Worm (Caenorhabditis elegans) whole organism, midembryonic: ENCODE measurements around the gene ZK813.1.
A peak's percentile ranks its signal among the peaks of the same experiment; 100 is the strongest.

Experiments used
- T22C8.4 ChIP-seq: fragments of 200-800 bp; sonication (Bioruptor generic); IDR thresholded peaks from 2 replicates; pipeline ENCODE4 v1.3.6; 2022; ENCODE audit warnings: missing genetic modification characterization, missing compliant biosample characterization
- cog-1 ChIP-seq: sonication (generic microtip); optimal IDR thresholded peaks from 2 replicates; lab custom pipeline; 2016; ENCODE audit warnings: missing genetic modification characterization, missing compliant biosample characterization
- flt-1 ChIP-seq: fragments of 200-800 bp; sonication (Bioruptor generic); IDR thresholded peaks from 2 replicates; pipeline ENCODE4 v1.3.6; 2022; ENCODE audit warnings: missing genetic modification characterization, missing compliant biosample characterization
- klf-2 ChIP-seq: fragments of 200-800 bp; sonication (Bioruptor generic); conservative IDR thresholded peaks from 2 replicates; pipeline ENCODE4 v1.3.6; 2022; ENCODE audit warnings: missing genetic modification reagents, missing genetic modification characterization, missing compliant biosample characterization
- med-1 ChIP-seq: sonication (generic microtip); optimal IDR thresholded peaks from 2 replicates; lab custom pipeline; 2017; ENCODE audit warnings: missing genetic modification characterization, mild to moderate bottlenecking, missing compliant biosample characterization, antibody characterized with exemption, missing genetic modification reagents; ENCODE audit not compliant: insufficient read depth
- ref-1 ChIP-seq: fragments of 200-800 bp; sonication (Bioruptor generic); conservative IDR thresholded peaks from 2 replicates; pipeline ENCODE4 v1.3.6; 2022; ENCODE audit warnings: missing genetic modification reagents, missing genetic modification characterization, missing compliant biosample characterization
- tab-1 ChIP-seq: fragments of 200-800 bp; sonication (Bioruptor generic); IDR thresholded peaks from 2 replicates; pipeline ENCODE4 v1.3.6; 2022; ENCODE audit warnings: missing genetic modification characterization, missing compliant biosample characterization
- ztf-23 ChIP-seq: fragments of 200-800 bp; sonication (Bioruptor generic); IDR thresholded peaks from 2 replicates; pipeline ENCODE4 v1.3.6; 2022; ENCODE audit warnings: missing genetic modification reagents, missing genetic modification characterization, missing compliant biosample characterization
- ztf-29 ChIP-seq: fragments of 200-800 bp; sonication (Bioruptor generic); IDR thresholded peaks from 2 replicates; pipeline ENCODE4 v1.3.6; 2022; ENCODE audit warnings: missing genetic modification reagents, missing genetic modification characterization, missing compliant biosample characterization

ZK813.1 gene

DNA sequence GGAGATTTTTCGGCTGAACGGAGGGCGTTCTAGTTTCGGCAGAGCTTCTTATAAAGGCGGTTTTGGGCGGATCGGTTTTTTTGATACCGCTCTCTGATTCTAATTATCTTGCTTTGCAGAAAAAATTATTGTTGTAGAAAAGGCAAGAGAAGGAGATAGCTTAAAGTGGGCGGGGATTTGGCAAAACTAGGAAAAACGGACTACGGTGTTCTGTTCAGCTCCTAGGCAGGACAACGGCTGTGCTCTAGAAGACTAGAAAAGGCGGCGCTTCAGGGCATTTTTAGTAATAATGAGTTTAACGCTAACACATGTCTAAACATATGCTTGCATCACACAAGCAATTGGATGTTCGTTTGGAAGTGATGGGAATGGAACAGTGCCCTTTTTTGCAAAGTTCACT, 27.0 kb upstream of the ZK813.1 start, which contains the start of gene C04F6.7:
C04F6.7 (minus strand) TSS at position 101 of the 400 bp plus-strand sequence.
- TF ChIP-seq cog-1 (tag; lab: Kevin White, UChicago) (no peak), ztf-23 (no peak), ref-1 (no peak), T22C8.4 (GFP tag; lab: Robert Waterston, UW) (no peak), flt-1 (no peak), med-1 (no peak), tab-1 (GFP tag; lab: Robert Waterston, UW) (no peak), ztf-29 (GFP tag; lab: Robert Waterston, UW) (no peak), klf-2 (GFP tag; lab: Robert Waterston, UW) (no peak)

DNA sequence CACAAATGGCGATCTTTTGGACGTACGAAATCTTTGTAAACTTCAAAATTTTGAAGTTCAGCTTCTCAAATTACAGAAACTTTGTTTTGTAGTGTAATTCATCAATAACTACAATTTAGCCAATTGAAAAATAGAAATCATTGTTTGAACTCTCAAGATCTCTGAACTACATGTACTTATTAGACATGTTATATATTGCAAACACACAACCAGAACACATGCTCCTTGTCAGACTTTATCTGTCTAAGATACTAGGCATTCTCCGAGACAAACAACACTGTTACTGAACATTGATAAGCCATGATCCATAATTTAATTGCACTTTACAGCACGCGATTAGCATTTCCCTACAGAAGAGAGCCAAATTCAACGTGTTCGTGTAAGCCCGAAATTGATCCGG, 21.6 kb upstream of the ZK813.1 start, which contains the start of gene ZK813.6:
ZK813.6 (plus strand) TSS at position 301 of the 400 bp plus-strand sequence.
- TF ChIP-seq med-1 (no peak), flt-1 (no peak), cog-1 (tag; lab: Kevin White, UChicago) (no peak), klf-2 (GFP tag; lab: Robert Waterston, UW) (no peak), ref-1 (no peak), ztf-23 (no peak), tab-1 (GFP tag; lab: Robert Waterston, UW) (no peak), ztf-29 (GFP tag; lab: Robert Waterston, UW) (no peak), T22C8.4 (GFP tag; lab: Robert Waterston, UW) (no peak)

- no peak for TF ChIP-seq ref-1
- TF ChIP-seq med-1, result no peak
Observed at ce11 chrX:3429122-3429521, 17.0 kb upstream of the ZK813.1 start.

ce11 chrX:3430020-3430419, 16.1 kb upstream of the ZK813.1 start, which contains the start of gene ZK813.4:
ZK813.4 (minus strand) TSS chrX:3430120.
- TF ChIP-seq med-1 (no peak), klf-2 (GFP tag; lab: Robert Waterston, UW) (no peak), cog-1 (tag; lab: Kevin White, UChicago) (no peak), ref-1 (no peak), flt-1 (no peak), ztf-29 (GFP tag; lab: Robert Waterston, UW) (no peak), tab-1 (GFP tag; lab: Robert Waterston, UW) (no peak)

DNA sequence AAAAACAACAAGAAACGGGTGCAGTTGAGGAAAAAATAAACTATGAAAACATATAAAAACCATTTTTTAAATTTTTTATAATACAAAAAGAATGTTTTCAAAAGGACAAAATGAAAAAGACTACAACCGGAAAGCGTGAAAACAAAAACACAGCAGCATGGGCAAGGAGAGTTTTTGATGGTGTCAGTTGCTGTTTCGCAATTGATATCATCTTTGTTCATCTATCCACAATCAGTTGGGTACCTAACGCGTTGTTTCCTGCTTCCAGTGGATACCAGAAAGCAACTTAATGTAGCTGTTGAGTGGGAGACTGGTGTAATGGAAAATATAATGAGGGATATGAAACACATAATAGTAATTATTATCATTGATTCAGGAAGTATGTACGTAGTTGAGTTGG, 6.3 kb upstream of the ZK813.1 start:
- TF ChIP-seq ztf-29 (GFP tag; lab: Robert Waterston, UW) (no peak), ztf-23 (no peak), flt-1 (no peak), klf-2 (GFP tag; lab: Robert Waterston, UW) (no peak), T22C8.4 (GFP tag; lab: Robert Waterston, UW) (no peak), ref-1 (no peak)

DNA sequence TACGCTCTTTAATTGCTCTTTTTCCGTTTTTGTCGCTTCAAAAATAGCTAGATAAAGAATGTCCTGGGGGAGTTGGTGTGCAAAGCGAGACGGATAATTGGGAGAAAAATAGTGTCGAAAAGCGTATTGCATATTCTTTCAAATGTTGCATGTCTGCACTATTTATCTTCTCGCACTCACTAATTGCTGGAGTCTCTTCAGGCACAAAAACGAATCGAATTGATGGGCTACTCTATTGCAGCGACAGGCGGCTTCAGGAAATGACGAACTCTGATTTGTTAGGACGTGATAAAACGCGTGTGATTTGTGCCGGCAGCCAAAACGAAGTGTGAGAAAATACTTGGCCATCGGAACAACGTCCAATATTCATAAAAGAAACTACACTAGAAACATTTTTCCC, 5.8 kb upstream of the ZK813.1 start:
- TF ChIP-seq med-1 (no peak), tab-1 (GFP tag; lab: Robert Waterston, UW) (no peak), ztf-29 (GFP tag; lab: Robert Waterston, UW) (no peak), ztf-23 (no peak), klf-2 (GFP tag; lab: Robert Waterston, UW) (no peak), cog-1 (tag; lab: Kevin White, UChicago) (no peak), T22C8.4 (GFP tag; lab: Robert Waterston, UW) (no peak), flt-1 (no peak), ref-1 (no peak)

DNA sequence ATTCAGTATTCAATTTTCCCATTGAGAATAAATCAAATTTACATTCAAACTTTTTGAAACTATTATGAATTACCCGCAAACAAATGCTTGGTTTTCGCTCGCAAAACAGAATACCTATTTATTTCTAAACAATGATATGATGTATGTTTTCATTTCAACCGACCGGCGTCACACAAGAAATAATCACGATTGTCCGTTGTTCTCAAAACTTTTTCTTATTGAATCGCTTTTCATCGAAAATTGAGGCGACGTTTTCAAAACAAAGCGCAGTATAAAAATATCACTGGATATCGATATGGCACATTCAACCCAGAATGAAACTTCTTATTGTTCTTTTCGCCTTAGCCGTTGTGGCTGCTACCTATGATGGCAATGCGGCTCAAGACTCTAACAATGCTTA, 4.6 kb upstream of the ZK813.1 start, which contains the start of gene ZK813.3:
ZK813.3 (plus strand) TSS at position 301 of the 400 bp plus-strand sequence.
- TF ChIP-seq ztf-23 (no peak), T22C8.4 (GFP tag; lab: Robert Waterston, UW) (no peak), klf-2 (GFP tag; lab: Robert Waterston, UW) (no peak), cog-1 (tag; lab: Kevin White, UChicago) (no peak), ref-1 (no peak), tab-1 (GFP tag; lab: Robert Waterston, UW) (no peak), med-1 (no peak)

DNA sequence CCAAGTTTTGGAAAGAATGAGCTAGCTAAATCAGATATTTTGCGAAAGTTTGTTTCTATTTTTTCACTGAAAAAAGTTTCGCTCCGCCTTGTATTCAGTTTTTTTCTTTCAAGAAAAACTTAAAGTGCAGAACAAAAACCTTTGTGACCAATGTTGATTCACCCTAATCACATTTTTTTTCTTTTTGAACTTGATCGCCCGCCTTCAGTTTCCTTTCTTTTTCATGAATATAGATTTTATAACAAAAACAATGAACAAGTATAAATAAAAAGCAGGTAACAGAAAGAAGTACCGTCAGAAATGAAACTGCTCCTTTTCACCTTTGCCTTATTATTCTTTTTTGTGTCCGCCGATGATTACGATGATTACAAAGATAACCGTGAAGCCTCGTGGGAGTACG, 2.6 kb upstream of the ZK813.1 start, which contains the start of gene ZK813.2:
ZK813.2 (plus strand) TSS at position 301 of the 400 bp plus-strand sequence.
- TF ChIP-seq tab-1 (GFP tag; lab: Robert Waterston, UW) (no peak), med-1 (no peak), ref-1 (no peak), ztf-29 (GFP tag; lab: Robert Waterston, UW) (no peak), T22C8.4 (GFP tag; lab: Robert Waterston, UW) (no peak), cog-1 (tag; lab: Kevin White, UChicago) (no peak), ztf-23 (no peak), flt-1 (no peak), klf-2 (GFP tag; lab: Robert Waterston, UW) (no peak)

ce11 chrX:3444514-3444913, 1.6 kb upstream of the ZK813.1 start, which contains the start of gene ZK813.7:
ZK813.7 (plus strand) TSS chrX:3444814.
- TF ChIP-seq ztf-29 (GFP tag; lab: Robert Waterston, UW), result no peak
- no peak for TF ChIP-seq flt-1
- TF ChIP-seq ref-1, result no peak
- no peak for TF ChIP-seq med-1
- TF ChIP-seq ztf-23, result no peak
- TF ChIP-seq klf-2 (GFP tag; lab: Robert Waterston, UW), result no peak
- no peak for TF ChIP-seq cog-1 (tag; lab: Kevin White, UChicago)
- TF ChIP-seq T22C8.4 (GFP tag; lab: Robert Waterston, UW), result no peak
- no peak for TF ChIP-seq tab-1 (GFP tag; lab: Robert Waterston, UW)

- TF ChIP-seq med-1 (no peak), flt-1 (0 out of 2 replicates have a peak, but pooled peaks have one; percentile 17)
Observed at ce11 chrX:3451122-3451521, 5.0 kb downstream of the ZK813.1 start, which contains the start of gene ZK813.5. ZK813.5 (minus strand) TSS chrX:3451222.

DNA sequence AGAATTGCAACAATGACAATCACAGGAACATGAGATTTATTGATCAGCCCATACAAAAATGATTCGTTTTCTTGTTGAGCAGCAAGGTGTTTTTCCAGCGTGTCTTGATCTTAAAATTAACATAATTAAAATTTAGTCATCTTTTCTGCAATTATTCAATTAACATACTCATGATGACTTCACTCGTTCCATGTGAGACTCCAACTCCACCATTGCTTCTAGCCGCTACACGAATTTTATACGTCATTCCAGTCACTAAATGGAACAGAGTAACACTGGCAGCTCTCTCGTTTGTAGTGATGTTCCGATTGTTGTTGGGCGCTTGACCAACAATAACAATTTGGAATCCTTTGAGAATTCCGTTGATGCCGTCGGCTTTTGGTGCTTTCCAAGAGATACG, 7.8 kb downstream of the ZK813.1 start:
- TF ChIP-seq med-1 (no peak), cog-1 (tag; lab: Kevin White, UChicago) (no peak), ref-1 (no peak), ztf-29 (GFP tag; lab: Robert Waterston, UW) (no peak), T22C8.4 (GFP tag; lab: Robert Waterston, UW) (no peak), klf-2 (GFP tag; lab: Robert Waterston, UW) (no peak), flt-1 (no peak), ztf-23 (no peak), tab-1 (GFP tag; lab: Robert Waterston, UW) (no peak)
